Fruit fly (Drosophila melanogaster): ENCODE results near the gene CG9312.
A peak's percentile ranks its signal among the peaks of the same experiment; 100 is the strongest.

Gene CG9312

dm6 chr3R:13815566-13816374 lies 50.2 kb downstream of the CG9312 start (continued):
- TF ChIP-seq TFAM (GFP tag; optimal IDR thresholded peaks at IDR 0.05), result no peak
- TF ChIP-seq CG15269 (tag; optimal IDR thresholded peaks at IDR 0.05), result no peak
- TF ChIP-seq CG31224 (GFP tag; IDR thresholded peaks at IDR 0.05), result no peak
- TF ChIP-seq CG2678 (tag; optimal IDR thresholded peaks at IDR 0.05), result no peak
- TF ChIP-seq Rx (GFP tag; IDR thresholded peaks at IDR 0.05), result no peak
- no peak for TF ChIP-seq CG1529 (GFP tag; optimal IDR thresholded peaks at IDR 0.05)
- no peak for TF ChIP-seq CG9609 (GFP tag; optimal IDR thresholded peaks at IDR 0.05)
- TF ChIP-seq nau (GFP tag; optimal IDR thresholded peaks at IDR 0.05), result no peak
- TF ChIP-seq CG8388 (GFP tag; optimal IDR thresholded peaks at IDR 0.05), result no peak
- no peak for TF ChIP-seq CG2120 (GFP tag; optimal IDR thresholded peaks at IDR 0.05)
- TF ChIP-seq stc (GFP tag; IDR thresholded peaks at IDR 0.05), result no peak
- TF ChIP-seq BtbVII (GFP tag; optimal IDR thresholded peaks at IDR 0.05), result no peak
- TF ChIP-seq cwo (GFP tag; optimal IDR thresholded peaks at IDR 0.05), result no peak
- no peak for TF ChIP-seq ap (GFP tag; IDR thresholded peaks at IDR 0.05)
- peak; percentile 23 for TF ChIP-seq Ssrp (tag; optimal IDR thresholded peaks at IDR 0.05)
- no peak for TF ChIP-seq CG17829 (tag; optimal IDR thresholded peaks at IDR 0.05)
- no peak for TF ChIP-seq CG14710 (tag; optimal IDR thresholded peaks at IDR 0.05)
- TF ChIP-seq CG5245 (GFP tag; optimal IDR thresholded peaks at IDR 0.05), result no peak
- no peak for TF ChIP-seq CG12071 (GFP tag; optimal IDR thresholded peaks at IDR 0.05)
- no peak for TF ChIP-seq cato (GFP tag; optimal IDR thresholded peaks at IDR 0.05; ENCODE audit: borderline replicate concordance)
- no peak for TF ChIP-seq CG30020 (tag; optimal IDR thresholded peaks at IDR 0.05)
- TF ChIP-seq maf-S (GFP tag; optimal IDR thresholded peaks at IDR 0.05), result no peak
- TF ChIP-seq gcm2 (GFP tag; optimal IDR thresholded peaks at IDR 0.05), result no peak
- TF ChIP-seq CG6272 (GFP tag; IDR thresholded peaks at IDR 0.05), result no peak
- peak; percentile 32 for TF ChIP-seq gem (tag; optimal IDR thresholded peaks at IDR 0.05)
- TF ChIP-seq CG9817 (tag; optimal IDR thresholded peaks at IDR 0.05), result no peak
- TF ChIP-seq Lhr (GFP tag; optimal IDR thresholded peaks at IDR 0.05), result peak; percentile 13
- no peak for TF ChIP-seq CG11247 (GFP tag; IDR thresholded peaks at IDR 0.05)
- TF ChIP-seq CG11398 (GFP tag; optimal IDR thresholded peaks at IDR 0.05), result no peak
- TF ChIP-seq oc (tag; optimal IDR thresholded peaks at IDR 0.05), result peak; percentile 16
- TF ChIP-seq klu (GFP tag; IDR thresholded peaks at IDR 0.05), result no peak
- no peak for TF ChIP-seq CG7556 (GFP tag; optimal IDR thresholded peaks at IDR 0.05)
- TF ChIP-seq CG15011 (GFP tag; optimal IDR thresholded peaks at IDR 0.05), result no peak
- TF ChIP-seq chn (GFP tag; optimal IDR thresholded peaks at IDR 0.05), result no peak
- TF ChIP-seq p53 (GFP tag; optimal IDR thresholded peaks at IDR 0.05), result no peak
- TF ChIP-seq CG10565 (GFP tag; optimal IDR thresholded peaks at IDR 0.05), result no peak
- no peak for TF ChIP-seq Bgb (GFP tag; IDR thresholded peaks at IDR 0.05; ENCODE audit: partially characterized antibody)
- TF ChIP-seq dmrt11E (tag; optimal IDR thresholded peaks at IDR 0.05), result no peak
- peak; percentile 64 for TF ChIP-seq sens (GFP tag)
- TF ChIP-seq Camta (GFP tag; optimal IDR thresholded peaks at IDR 0.05), result no peak
- no peak for TF ChIP-seq exex (tag; optimal IDR thresholded peaks at IDR 0.05)
- no peak for TF ChIP-seq B-H2 (GFP tag; optimal IDR thresholded peaks at IDR 0.05)
- TF ChIP-seq CG13123 (GFP tag; optimal IDR thresholded peaks at IDR 0.05), result no peak
- TF ChIP-seq CG17186 (GFP tag; optimal IDR thresholded peaks at IDR 0.05), result no peak
- TF ChIP-seq CG10431 (GFP tag; optimal IDR thresholded peaks at IDR 0.05), result no peak
- peak; percentile 12 for TF ChIP-seq CG30403 (GFP tag; optimal IDR thresholded peaks at IDR 0.05)
- TF ChIP-seq h (optimal IDR thresholded peaks at IDR 0.05), result no peak
- no peak for TF ChIP-seq tap (tag; optimal IDR thresholded peaks at IDR 0.05)
- TF ChIP-seq Blimp-1 (GFP tag; optimal IDR thresholded peaks at IDR 0.05), result peak; percentile 96
- no peak for TF ChIP-seq Neu2 (GFP tag; optimal IDR thresholded peaks at IDR 0.05; ENCODE audit: borderline replicate concordance)

All from whole organism, embryonic.